Fruit fly (Drosophila melanogaster) whole organism, embryonic: ENCODE results near the gene VGlut.

ENCODE experiments used
- Abd-B ChIP-seq: fragments of 200-800 bp; sonication (Bioruptor generic); optimal IDR thresholded peaks from 2 replicates; lab custom pipeline; 2018; ENCODE audit warnings: missing biosample characterization, mild to moderate bottlenecking, missing genetic modification characterization, moderate library complexity
- Antp ChIP-seq: fragments of 200-800 bp; sonication (Bioruptor generic); optimal IDR thresholded peaks from 3 replicates; lab custom pipeline; 2016; ENCODE audit warnings: missing biosample characterization, missing genetic modification characterization
- Atf-2 ChIP-seq: fragments of 200-800 bp; sonication (Bioruptor generic); optimal IDR thresholded peaks from 2 replicates; lab custom pipeline; 2016; ENCODE audit warnings: missing biosample characterization, missing genetic modification characterization
- CG10274 ChIP-seq: fragments of 200-800 bp; sonication (Bioruptor generic); optimal IDR thresholded peaks from 3 replicates; lab custom pipeline; 2017; ENCODE audit warnings: missing biosample characterization, mild to moderate bottlenecking, missing genetic modification characterization
- CG13123 ChIP-seq: fragments of 200-800 bp; sonication (Bioruptor generic); optimal IDR thresholded peaks from 2 replicates; lab custom pipeline; 2016; ENCODE audit warnings: missing biosample characterization, missing genetic modification characterization
- CG13296 ChIP-seq: fragments of 200-800 bp; sonication (Bioruptor generic); optimal IDR thresholded peaks from 3 replicates; lab custom pipeline; 2018; ENCODE audit warnings: missing biosample characterization, mild to moderate bottlenecking, missing genetic modification characterization
- CG14965 ChIP-seq: fragments of 200-800 bp; sonication (Bioruptor generic); optimal IDR thresholded peaks from 2 replicates; lab custom pipeline; 2016; ENCODE audit warnings: missing biosample characterization, missing genetic modification characterization, borderline replicate concordance
- CG15479 ChIP-seq: fragments of 200-800 bp; sonication (Bioruptor generic); optimal IDR thresholded peaks from 3 replicates; lab custom pipeline; 2019; ENCODE audit warnings: missing biosample characterization, mild to moderate bottlenecking, missing genetic modification characterization, moderate library complexity
- CG15514 ChIP-seq: fragments of 200-800 bp; sonication (Bioruptor generic); optimal IDR thresholded peaks from 3 replicates; lab custom pipeline; 2017; ENCODE audit warnings: missing biosample characterization, missing genetic modification characterization, mild to moderate bottlenecking, moderate library complexity, missing genetic modification reagents
- CG16813 ChIP-seq: fragments of 200-800 bp; sonication (Bioruptor generic); IDR thresholded peaks from 3 replicates; pipeline ENCODE4 v1.3.6; 2022; ENCODE audit warnings: missing biosample characterization, missing genetic modification characterization; ENCODE audit not compliant: partially characterized antibody
- CG17802 ChIP-seq: fragments of 200-800 bp; sonication (Bioruptor generic); optimal IDR thresholded peaks from 2 replicates; lab custom pipeline; 2018; ENCODE audit warnings: missing biosample characterization, mild to moderate bottlenecking, missing genetic modification characterization, moderate library complexity
- CG17912 ChIP-seq: fragments of 200-800 bp; sonication (Bioruptor generic); optimal IDR thresholded peaks from 2 replicates; lab custom pipeline; 2018; ENCODE audit warnings: missing biosample characterization, mild to moderate bottlenecking, missing genetic modification characterization
- CG30020 ChIP-seq: fragments of 200-800 bp; optimal IDR thresholded peaks from 2 replicates; lab custom pipeline; 2019; ENCODE audit warnings: missing biosample characterization, mild to moderate bottlenecking, missing genetic modification characterization, moderate library complexity
- CG31441 ChIP-seq: fragments of 200-800 bp; sonication (Bioruptor generic); IDR thresholded peaks from 2 replicates; pipeline ENCODE4 v1.3.6; 2022; ENCODE audit warnings: missing biosample characterization, missing genetic modification characterization
- CG34422 ChIP-seq: fragments of 200-800 bp; sonication (Bioruptor generic); IDR thresholded peaks from 3 replicates; pipeline ENCODE4 v1.3.6; 2022; ENCODE audit warnings: missing biosample characterization, missing genetic modification characterization
- CG4617 ChIP-seq: fragments of 200-800 bp; sonication (Bioruptor generic); optimal IDR thresholded peaks from 3 replicates; lab custom pipeline; 2016; ENCODE audit warnings: missing biosample characterization, missing genetic modification characterization, borderline replicate concordance
- CG6254 ChIP-seq: fragments of 200-800 bp; sonication (Bioruptor generic); optimal IDR thresholded peaks from 3 replicates; lab custom pipeline; 2017; ENCODE audit warnings: mild to moderate bottlenecking, missing biosample characterization, missing genetic modification reagents, missing genetic modification characterization
- CG7745 ChIP-seq: fragments of 200-800 bp; sonication (Bioruptor generic); optimal IDR thresholded peaks from 2 replicates; lab custom pipeline; 2018; ENCODE audit warnings: missing biosample characterization, mild to moderate bottlenecking, missing genetic modification characterization, moderate library complexity
- CG9609 ChIP-seq: fragments of 200-800 bp; sonication (Bioruptor generic); optimal IDR thresholded peaks from 3 replicates; lab custom pipeline; 2016; ENCODE audit warnings: missing biosample characterization, missing genetic modification characterization
- CHES-1-like ChIP-seq: fragments of 200-800 bp; sonication (Bioruptor generic); optimal IDR thresholded peaks from 2 replicates; lab custom pipeline; 2016; ENCODE audit warnings: missing biosample characterization, missing genetic modification characterization
- Deaf1 ChIP-seq: fragments of 200-800 bp; optimal IDR thresholded peaks from 3 replicates; lab custom pipeline; 2019; ENCODE audit warnings: missing biosample characterization, mild to moderate bottlenecking, missing genetic modification characterization, moderate library complexity
- Dfd ChIP-seq, 2 experiments: fragments of >200 bp; optimal IDR thresholded peaks; 2 replicates each; lab custom pipeline; 2017; ENCODE audit warnings: missing biosample characterization in 2 of 2, missing genetic modification characterization in 2 of 2
- HLH54F ChIP-seq: fragments of 200-800 bp; sonication (Bioruptor generic); optimal IDR thresholded peaks from 3 replicates; lab custom pipeline; 2016; ENCODE audit warnings: missing biosample characterization, missing genetic modification characterization
- MBD-R2 ChIP-seq: fragments of 200-800 bp; sonication (Bioruptor generic); IDR thresholded peaks from 2 replicates; pipeline ENCODE4 v1.3.6; 2022; ENCODE audit warnings: missing biosample characterization, missing genetic modification characterization
- NK7.1 ChIP-seq: fragments of 200-800 bp; sonication (Bioruptor generic); optimal IDR thresholded peaks from 3 replicates; lab custom pipeline; 2016; ENCODE audit warnings: missing biosample characterization, missing genetic modification characterization
- Neu2 ChIP-seq: fragments of 200-800 bp; sonication (Bioruptor generic); optimal IDR thresholded peaks from 3 replicates; lab custom pipeline; 2016; ENCODE audit warnings: missing biosample characterization, missing genetic modification characterization, borderline replicate concordance
- Nf-YA ChIP-seq: fragments of 200-800 bp; sonication (Bioruptor generic); IDR thresholded peaks from 2 replicates; pipeline ENCODE4 v1.3.6; 2022; ENCODE audit warnings: missing biosample characterization, missing genetic modification characterization
- Nf-YB ChIP-seq: fragments of 200-800 bp; sonication (Bioruptor generic); optimal IDR thresholded peaks from 3 replicates; lab custom pipeline; 2019; ENCODE audit warnings: missing biosample characterization, mild to moderate bottlenecking, missing genetic modification characterization, moderate library complexity
- NfI ChIP-seq: fragments of 200-800 bp; sonication (Bioruptor generic); optimal IDR thresholded peaks from 3 replicates; lab custom pipeline; 2018; ENCODE audit warnings: missing biosample characterization, mild to moderate bottlenecking, missing genetic modification characterization, moderate library complexity
- Ssrp ChIP-seq: fragments of 200-800 bp; sonication (Bioruptor generic); optimal IDR thresholded peaks from 2 replicates; lab custom pipeline; 2018; ENCODE audit warnings: missing biosample characterization, mild to moderate bottlenecking, missing genetic modification characterization, moderate library complexity
- Trl ChIP-seq, 3 experiments: fragments of >200 bp in 2 of 3; fragments of 200-800 bp in 1 of 3; sonication (Bioruptor generic) in 1 of 3; optimal IDR thresholded peaks; 2 replicates in 1 of 3; 3 replicates in 2 of 3; lab custom pipeline; 2016 to 2017; ENCODE audit warnings: missing biosample characterization in 1 of 3, missing genetic modification characterization in 1 of 3
- Xrp1 ChIP-seq: fragments of 200-800 bp; sonication (Bioruptor generic); IDR thresholded peaks from 2 replicates; pipeline ENCODE4 v1.3.6; 2022; ENCODE audit warnings: missing biosample characterization, missing genetic modification characterization
- bcd ChIP-seq: fragments of 200-800 bp; sonication (Bioruptor generic); optimal IDR thresholded peaks from 2 replicates; lab custom pipeline; 2017; ENCODE audit warnings: missing biosample characterization, mild to moderate bottlenecking, missing genetic modification characterization
- cg ChIP-seq: fragments of 200-800 bp; sonication (Bioruptor generic); optimal IDR thresholded peaks from 3 replicates; lab custom pipeline; 2019; ENCODE audit warnings: missing biosample characterization, mild to moderate bottlenecking, missing genetic modification characterization, moderate library complexity
- crol ChIP-seq: fragments of 200-800 bp; sonication (Bioruptor generic); IDR thresholded peaks from 2 replicates; pipeline ENCODE4 v1.3.6; 2022; ENCODE audit warnings: missing biosample characterization, missing genetic modification characterization
- ewg ChIP-seq: fragments of 200-800 bp; sonication (Bioruptor generic); optimal IDR thresholded peaks from 3 replicates; lab custom pipeline; 2017; ENCODE audit warnings: mild to moderate bottlenecking, missing biosample characterization, missing genetic modification reagents, missing genetic modification characterization
- ftz-f1 ChIP-seq: fragments of 200-800 bp; sonication (Bioruptor generic); optimal IDR thresholded peaks from 2 replicates; lab custom pipeline; 2016; ENCODE audit warnings: missing biosample characterization, missing genetic modification characterization
- grau ChIP-seq: fragments of 200-800 bp; optimal IDR thresholded peaks from 3 replicates; lab custom pipeline; 2019; ENCODE audit warnings: missing biosample characterization, mild to moderate bottlenecking, missing genetic modification characterization, moderate library complexity
- h ChIP-seq: fragments of >200 bp; optimal IDR thresholded peaks from 2 replicates; lab custom pipeline; 2017
- hbn ChIP-seq: fragments of 200-800 bp; sonication (Bioruptor generic); IDR thresholded peaks from 2 replicates; pipeline ENCODE4 v1.3.6; 2022; ENCODE audit warnings: missing biosample characterization, missing genetic modification characterization; ENCODE audit not compliant: partially characterized antibody
- kay ChIP-seq: fragments of 200-800 bp; sonication (Bioruptor generic); optimal IDR thresholded peaks from 2 replicates; lab custom pipeline; 2016; ENCODE audit warnings: missing biosample characterization, missing genetic modification characterization
- nerfin-1 ChIP-seq: fragments of 200-800 bp; sonication (Bioruptor generic); optimal IDR thresholded peaks from 3 replicates; lab custom pipeline; 2019; ENCODE audit warnings: missing biosample characterization, mild to moderate bottlenecking, missing genetic modification characterization, moderate library complexity
- p53 ChIP-seq: fragments of 200-800 bp; sonication (Bioruptor generic); optimal IDR thresholded peaks from 2 replicates; lab custom pipeline; 2016; ENCODE audit warnings: missing biosample characterization, missing genetic modification characterization
- prd ChIP-seq, 3 experiments: fragments of >200 bp in 2 of 3; fragments of 200-800 bp in 1 of 3; sonication (Bioruptor generic) in 1 of 3; optimal IDR thresholded peaks in 2 of 3; IDR thresholded peaks in 1 of 3; 2 replicates in 2 of 3; 3 replicates in 1 of 3; pipeline versions ENCODE4 v1.3.6 to Lab custom; 2017 to 2022; ENCODE audit warnings: missing biosample characterization in 1 of 3, missing genetic modification characterization in 1 of 3
- pros ChIP-seq: fragments of 200-800 bp; sonication (Bioruptor generic); optimal IDR thresholded peaks from 3 replicates; lab custom pipeline; 2019; ENCODE audit warnings: missing biosample characterization, mild to moderate bottlenecking, missing genetic modification characterization, moderate library complexity
- slou ChIP-seq: fragments of 200-800 bp; sonication (Bioruptor generic); optimal IDR thresholded peaks from 3 replicates; lab custom pipeline; 2016; ENCODE audit warnings: missing biosample characterization, missing genetic modification characterization
- sna ChIP-seq: fragments of 200-800 bp; sonication (Bioruptor generic); IDR thresholded peaks from 2 replicates; pipeline ENCODE4 v1.3.6; 2022; ENCODE audit warnings: missing biosample characterization, missing genetic modification characterization; ENCODE audit not compliant: partially characterized antibody
- tap ChIP-seq: fragments of 200-800 bp; optimal IDR thresholded peaks from 3 replicates; lab custom pipeline; 2019; ENCODE audit warnings: missing biosample characterization, mild to moderate bottlenecking, missing genetic modification characterization, moderate library complexity
- usp ChIP-seq: fragments of >200 bp; optimal IDR thresholded peaks from 2 replicates; lab custom pipeline; 2017; ENCODE audit warnings: missing biosample characterization, missing genetic modification characterization

VGlut gene

DNA sequence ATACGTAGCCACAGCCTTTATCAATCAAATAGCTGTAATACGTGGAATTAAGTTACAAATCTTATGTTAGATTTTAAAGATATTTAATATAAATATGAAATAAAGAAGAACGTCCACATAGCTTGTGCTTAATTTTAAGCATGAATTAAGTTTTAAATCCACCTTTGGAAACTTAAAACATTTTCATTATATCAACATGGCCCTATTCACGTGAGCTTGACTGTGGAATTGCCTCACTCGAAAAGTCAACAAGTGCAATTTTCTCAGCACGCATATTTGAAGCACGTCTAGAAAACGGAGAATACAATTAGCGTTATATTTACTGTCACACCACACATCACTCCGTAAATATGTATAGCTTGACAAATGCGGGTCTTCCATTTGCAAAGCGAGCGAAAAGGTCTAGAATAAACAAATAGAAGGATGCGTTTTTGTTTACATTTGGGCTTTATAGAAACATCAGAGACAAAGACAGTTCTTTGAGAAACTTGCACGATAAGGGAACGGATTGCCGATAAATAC is 36.4 kb upstream of the VGlut start (continued):
- 0 out of 2 replicates have a peak, but pooled peaks have one; percentile 24 for TF ChIP-seq crol
- peak; percentile 93 for TF ChIP-seq CG31441
- TF ChIP-seq Neu2 (GFP tag; lab: Kevin White, UChicago), result no peak
- no peak for TF ChIP-seq pros (GFP tag; lab: Kevin White, UChicago)
- TF ChIP-seq MBD-R2, result peak; percentile 64
- TF ChIP-seq CG9609, result peak; percentile 6
- TF ChIP-seq slou (GFP tag; lab: Kevin White, UChicago), result peak; percentile 77
- TF ChIP-seq CG13296, result peak; percentile 92
- TF ChIP-seq Xrp1 (GFP tag; lab: Robert Waterston, UW), result peak; percentile 95
- peak; percentile 89 for TF ChIP-seq Ssrp (tag; lab: Kevin White, UChicago)
- no peak for TF ChIP-seq usp
- TF ChIP-seq CG30020 (tag; lab: Kevin White, UChicago), result peak; percentile 65
- TF ChIP-seq p53 (GFP tag; lab: Kevin White, UChicago), result no peak
- peak; percentile 79 for TF ChIP-seq Abd-B (GFP tag; lab: Kevin White, UChicago)
- TF ChIP-seq Dfd (GFP tag; optimal IDR thresholded peaks at IDR 0.05; lab: Kevin White, UChicago), result no peak
- peak; percentile 84 for TF ChIP-seq kay
- TF ChIP-seq Trl (optimal IDR thresholded peaks at IDR 0.05; lab: Kevin White, UChicago), result no peak
- peak; percentile 17 for TF ChIP-seq Trl (GFP tag; optimal IDR thresholded peaks at IDR 0.05; lab: Kevin White, UChicago)
- TF ChIP-seq CG4617 (GFP tag; lab: Kevin White, UChicago), result peak; percentile 40
- peak; percentile 61 for TF ChIP-seq NK7.1 (GFP tag; lab: Kevin White, UChicago)
- TF ChIP-seq CHES-1-like, result peak; percentile 45
- no peak for TF ChIP-seq sna (GFP tag; lab: Robert Waterston, UW)
- TF ChIP-seq CG15479 (GFP tag; lab: Kevin White, UChicago), result peak; percentile 47
- no peak for TF ChIP-seq h
- TF ChIP-seq prd (optimal IDR thresholded peaks at IDR 0.05; lab: Kevin White, UChicago), result no peak
- peak; percentile 86 for TF ChIP-seq prd (GFP tag; IDR thresholded peaks at IDR 0.05; lab: Robert Waterston, UW)
- TF ChIP-seq CG7745, result no peak
- TF ChIP-seq ftz-f1, result no peak
- TF ChIP-seq Deaf1, result peak; percentile 70
- TF ChIP-seq cg (GFP tag; lab: Kevin White, UChicago), result no peak
- peak; percentile 94 for TF ChIP-seq grau
- TF ChIP-seq hbn (GFP tag; lab: Robert Waterston, UW), result no peak
- peak; percentile 62 for TF ChIP-seq CG10274 (GFP tag; lab: Kevin White, UChicago)
- TF ChIP-seq tap (tag; lab: Kevin White, UChicago), result peak; percentile 92
- peak; percentile 90 for TF ChIP-seq nerfin-1
- TF ChIP-seq ewg (GFP tag; lab: Kevin White, UChicago), result peak; percentile 65
- peak; percentile 90 for TF ChIP-seq NfI
- TF ChIP-seq CG13123 (GFP tag; lab: Kevin White, UChicago), result peak; percentile 47
- TF ChIP-seq Nf-YB (GFP tag; lab: Kevin White, UChicago), result peak; percentile 84
- peak; percentile 74 for TF ChIP-seq Nf-YA (GFP tag; lab: Robert Waterston, UW)
- peak; percentile 5 for TF ChIP-seq HLH54F (GFP tag; lab: Kevin White, UChicago)
- no peak for TF ChIP-seq CG16813 (GFP tag; lab: Robert Waterston, UW)
- peak; percentile 87; the same call in 2 of the 3 replicates for TF ChIP-seq CG34422 (GFP tag; lab: Robert Waterston, UW)
- peak; percentile 80 for TF ChIP-seq CG15514
- TF ChIP-seq Antp, result peak; percentile 26
- peak; percentile 84 for TF ChIP-seq bcd (GFP tag; lab: Kevin White, UChicago)
- TF ChIP-seq CG6254 (GFP tag; lab: Kevin White, UChicago), result peak; percentile 83
- TF ChIP-seq CG17802 (tag; lab: Kevin White, UChicago), result peak; percentile 57
- peak; percentile 29 for TF ChIP-seq CG17912 (GFP tag; lab: Kevin White, UChicago)
- TF ChIP-seq Atf-2 (GFP tag; lab: Kevin White, UChicago), result peak; percentile 66
- TF ChIP-seq CG14965 (GFP tag; lab: Kevin White, UChicago), result no peak
